Worm (Caenorhabditis elegans) whole organism, young adult: ENCODE measurements around the gene Y108G3AL.2.

Experiments used
- C06A6.2 ChIP-seq: fragments of 200-800 bp; sonication (Bioruptor generic); conservative IDR thresholded peaks from 2 replicates; pipeline ENCODE4 v1.3.6; 2022; ENCODE audit warnings: missing genetic modification characterization, missing compliant biosample characterization
- D2030.7 ChIP-seq: fragments of 200-800 bp; sonication (Bioruptor generic); IDR thresholded peaks from 2 replicates; pipeline ENCODE4 v1.3.6; 2022; ENCODE audit warnings: missing genetic modification reagents, missing genetic modification characterization, missing compliant biosample characterization
- F22D6.2 ChIP-seq: sonication (generic microtip); optimal IDR thresholded peaks from 2 replicates; lab custom pipeline; 2016; ENCODE audit warnings: mild to moderate bottlenecking, missing genetic modification characterization, missing compliant biosample characterization
- F37B4.10 ChIP-seq: fragments of 200-800 bp; sonication (Bioruptor generic); IDR thresholded peaks from 2 replicates; pipeline ENCODE4 v1.3.6; 2022; ENCODE audit warnings: missing genetic modification characterization, missing compliant biosample characterization
- F39B2.1 ChIP-seq: fragments of 200-800 bp; sonication (Bioruptor generic); IDR thresholded peaks from 2 replicates; pipeline ENCODE4 v1.3.6; 2022; ENCODE audit warnings: missing genetic modification reagents, missing genetic modification characterization, missing compliant biosample characterization
- F52B5.7 ChIP-seq: sonication (generic microtip); optimal IDR thresholded peaks from 2 replicates; lab custom pipeline; 2016; ENCODE audit warnings: mild to moderate bottlenecking, missing genetic modification characterization, missing compliant biosample characterization
- F55B11.4 ChIP-seq: sonication (generic microtip); optimal IDR thresholded peaks from 2 replicates; lab custom pipeline; 2016; ENCODE audit warnings: missing compliant biosample characterization, missing genetic modification characterization, borderline replicate concordance; ENCODE audit not compliant: insufficient read depth
- K11D2.4 ChIP-seq: fragments of 200-800 bp; sonication (Bioruptor generic); IDR thresholded peaks from 2 replicates; pipeline ENCODE4 v1.3.6; 2022; ENCODE audit warnings: missing genetic modification reagents, missing genetic modification characterization, missing compliant biosample characterization
- T26A5.8 ChIP-seq: sonication (generic microtip); optimal IDR thresholded peaks from 2 replicates; lab custom pipeline; 2016; ENCODE audit warnings: missing genetic modification characterization, missing compliant biosample characterization
- Y56A3A.18 ChIP-seq: fragments of 200-800 bp; sonication (Bioruptor generic); IDR thresholded peaks from 2 replicates; pipeline ENCODE4 v1.3.6; 2022; ENCODE audit warnings: missing genetic modification reagents, missing genetic modification characterization, missing compliant biosample characterization
- Y95B8A.8 ChIP-seq: fragments of 200-800 bp; sonication (Bioruptor generic); IDR thresholded peaks from 2 replicates; pipeline ENCODE4 v1.3.6; 2022; ENCODE audit warnings: missing genetic modification reagents, missing genetic modification characterization, missing compliant biosample characterization
- akir-1 ChIP-seq: fragments of 200-800 bp; sonication (Bioruptor generic); optimal IDR thresholded peaks from 2 replicates; lab custom pipeline; 2018; ENCODE audit warnings: mild to moderate bottlenecking, missing genetic modification characterization, moderate library complexity, missing compliant biosample characterization
- attf-3 ChIP-seq: fragments of 200-800 bp; sonication (Bioruptor generic); conservative IDR thresholded peaks from 2 replicates; pipeline ENCODE4 v1.3.6; 2022; ENCODE audit warnings: missing genetic modification reagents, missing genetic modification characterization, missing compliant biosample characterization
- attf-5 ChIP-seq: fragments of 200-800 bp; sonication (Bioruptor generic); optimal IDR thresholded peaks from 2 replicates; lab custom pipeline; 2018; ENCODE audit warnings: mild to moderate bottlenecking, missing genetic modification characterization, missing compliant biosample characterization
- attf-6 ChIP-seq: fragments of 200-800 bp; sonication (Bioruptor generic); IDR thresholded peaks from 2 replicates; pipeline ENCODE4 v1.3.6; 2022; ENCODE audit warnings: missing genetic modification reagents, missing genetic modification characterization, missing compliant biosample characterization
- cebp-2 ChIP-seq: fragments of 200-800 bp; sonication (Bioruptor generic); IDR thresholded peaks from 2 replicates; pipeline ENCODE4 v1.3.6; 2022; ENCODE audit warnings: missing genetic modification characterization, missing compliant biosample characterization
- ceh-79 ChIP-seq: sonication (generic microtip); optimal IDR thresholded peaks from 2 replicates; lab custom pipeline; 2017; ENCODE audit warnings: mild to moderate bottlenecking, missing genetic modification characterization, missing compliant biosample characterization
- chd-7 ChIP-seq: sonication (generic microtip); optimal IDR thresholded peaks from 2 replicates; lab custom pipeline; 2016; ENCODE audit warnings: mild to moderate bottlenecking, missing genetic modification characterization, moderate library complexity, missing compliant biosample characterization
- egrh-3 ChIP-seq: fragments of 200-800 bp; sonication (Bioruptor generic); IDR thresholded peaks from 2 replicates; pipeline ENCODE4 v1.3.6; 2022; ENCODE audit warnings: missing genetic modification reagents, missing genetic modification characterization, missing compliant biosample characterization
- hmg-1.2 ChIP-seq: fragments of 200-800 bp; sonication (Bioruptor generic); IDR thresholded peaks from 2 replicates; pipeline ENCODE4 v1.3.6; 2022; ENCODE audit warnings: missing genetic modification reagents, missing genetic modification characterization, missing compliant biosample characterization
- let-526 ChIP-seq: fragments of 200-800 bp; sonication (Bioruptor generic); IDR thresholded peaks from 2 replicates; pipeline ENCODE4 v1.3.6; 2022; ENCODE audit warnings: missing genetic modification reagents, missing genetic modification characterization, missing compliant biosample characterization
- let-607 ChIP-seq, 2 experiments: fragments of 200-800 bp in 1 of 2; sonication (Bioruptor generic) in 1 of 2; sonication (generic microtip) in 1 of 2; optimal IDR thresholded peaks; 2 replicates each; lab custom pipeline; 2016 to 2018; ENCODE audit warnings: mild to moderate bottlenecking in 2 of 2, missing compliant biosample characterization in 2 of 2, missing genetic modification characterization in 2 of 2, moderate library complexity in 2 of 2, missing genotype in 1 of 2
- lin-40 ChIP-seq: sonication (generic microtip); optimal IDR thresholded peaks from 2 replicates; lab custom pipeline; 2016; ENCODE audit warnings: missing genetic modification characterization, mild to moderate bottlenecking, missing compliant biosample characterization, missing genotype, missing genetic modification reagents
- lir-1 ChIP-seq: fragments of 200-800 bp; sonication (Bioruptor generic); conservative IDR thresholded peaks from 2 replicates; pipeline ENCODE4 v1.3.6; 2022; ENCODE audit warnings: missing genetic modification reagents, missing genetic modification characterization, missing compliant biosample characterization
- madf-3 ChIP-seq: fragments of 200-800 bp; sonication (Bioruptor generic); IDR thresholded peaks from 2 replicates; pipeline ENCODE4 v1.3.6; 2022; ENCODE audit warnings: missing genetic modification reagents, missing genetic modification characterization, missing compliant biosample characterization
- madf-8 ChIP-seq: fragments of 200-800 bp; sonication (Bioruptor generic); conservative IDR thresholded peaks from 2 replicates; pipeline ENCODE4 v1.3.6; 2022; ENCODE audit warnings: missing genetic modification reagents, missing genetic modification characterization, missing compliant biosample characterization
- mcd-1 ChIP-seq: fragments of 200-800 bp; sonication (Bioruptor generic); IDR thresholded peaks from 2 replicates; pipeline ENCODE4 v1.3.6; 2022; ENCODE audit warnings: missing genetic modification reagents, missing genetic modification characterization, missing compliant biosample characterization
- mes-4 ChIP-seq: sonication (generic microtip); optimal IDR thresholded peaks from 2 replicates; lab custom pipeline; 2016; ENCODE audit warnings: missing genotype, missing genetic modification characterization, missing compliant biosample characterization
- nfya-2 ChIP-seq: fragments of 200-800 bp; sonication (Bioruptor generic); IDR thresholded peaks from 2 replicates; pipeline ENCODE4 v1.3.6; 2022; ENCODE audit warnings: missing genetic modification reagents, missing genetic modification characterization, missing compliant biosample characterization
- nfyb-1 ChIP-seq: fragments of 200-800 bp; sonication (Bioruptor generic); IDR thresholded peaks from 2 replicates; pipeline ENCODE4 v1.3.6; 2022; ENCODE audit warnings: missing genetic modification reagents, missing genetic modification characterization, missing compliant biosample characterization
- nhr-80 ChIP-seq: sonication (generic microtip); optimal IDR thresholded peaks from 2 replicates; lab custom pipeline; 2016; ENCODE audit warnings: missing genetic modification characterization, missing compliant biosample characterization
- sdz-38 ChIP-seq: sonication (generic microtip); optimal IDR thresholded peaks from 2 replicates; lab custom pipeline; 2016; ENCODE audit warnings: missing genotype, missing genetic modification characterization, missing compliant biosample characterization
- snpc-1.1 ChIP-seq: sonication (generic microtip); optimal IDR thresholded peaks from 2 replicates; lab custom pipeline; 2017; ENCODE audit warnings: missing genetic modification characterization, mild to moderate bottlenecking, missing compliant biosample characterization, antibody characterized with exemption, moderate library complexity, missing genotype, missing genetic modification reagents; ENCODE audit not compliant: insufficient read depth
- tlf-1 ChIP-seq: fragments of 200-800 bp; sonication (Bioruptor generic); optimal IDR thresholded peaks from 2 replicates; lab custom pipeline; 2018; ENCODE audit warnings: mild to moderate bottlenecking, missing genetic modification characterization, missing compliant biosample characterization
- zfh-2 ChIP-seq: fragments of 200-800 bp; sonication (Bioruptor generic); conservative IDR thresholded peaks from 2 replicates; pipeline ENCODE4 v1.3.6; 2022; ENCODE audit warnings: missing genetic modification reagents, missing genetic modification characterization, missing compliant biosample characterization
- zim-3 ChIP-seq: sonication (generic microtip); optimal IDR thresholded peaks from 2 replicates; lab custom pipeline; 2017; ENCODE audit warnings: mild to moderate bottlenecking, missing genetic modification characterization, moderate library complexity, missing compliant biosample characterization
- ztf-25 ChIP-seq: fragments of 200-800 bp; sonication (Bioruptor generic); IDR thresholded peaks from 2 replicates; pipeline ENCODE4 v1.3.6; 2022; ENCODE audit warnings: missing genetic modification reagents, missing genetic modification characterization, missing compliant biosample characterization
- ztf-26 ChIP-seq: sonication (generic microtip); optimal IDR thresholded peaks from 2 replicates; lab custom pipeline; 2017; ENCODE audit warnings: missing genetic modification characterization, missing compliant biosample characterization
- ztf-28 ChIP-seq: fragments of 200-800 bp; sonication (Bioruptor generic); IDR thresholded peaks from 2 replicates; pipeline ENCODE4 v1.3.6; 2022; ENCODE audit warnings: missing genetic modification reagents, missing genetic modification characterization, missing compliant biosample characterization

Gene Y108G3AL.2

ce11 chrV:166687-167086 lies at the start of gene Y108G3AL.2:
TSS of gene Y108G3AL.2 (plus strand) at chrV:166987.
- TF ChIP-seq hmg-1.2 (GFP tag; lab: Robert Waterston, UW): no peak
- no peak for TF ChIP-seq let-526
- TF ChIP-seq ztf-28: no peak
- TF ChIP-seq C06A6.2 (GFP tag; lab: Robert Waterston, UW): no peak
- TF ChIP-seq K11D2.4: no peak
- TF ChIP-seq sdz-38 (tag; lab: Kevin White, UChicago): no peak
- TF ChIP-seq D2030.7 (GFP tag; lab: Robert Waterston, UW): no peak
- TF ChIP-seq F39B2.1 (GFP tag; lab: Robert Waterston, UW): no peak
- no peak for TF ChIP-seq Y56A3A.18 (GFP tag; lab: Robert Waterston, UW)
- no peak for TF ChIP-seq mes-4
- no peak for TF ChIP-seq madf-8 (GFP tag; lab: Robert Waterston, UW)
- TF ChIP-seq snpc-1.1 (tag; lab: Kevin White, UChicago): no peak
- no peak for TF ChIP-seq egrh-3 (GFP tag; lab: Robert Waterston, UW)
- TF ChIP-seq attf-6 (GFP tag; lab: Robert Waterston, UW): no peak
- no peak for TF ChIP-seq nfyb-1 (GFP tag; lab: Robert Waterston, UW)
- TF ChIP-seq nfya-2 (GFP tag; lab: Robert Waterston, UW): no peak

- TF ChIP-seq zfh-2: peak; percentile 90
- TF ChIP-seq chd-7 (tag; lab: Kevin White, UChicago): peak; percentile 32
- 0 out of 2 replicates have a peak, but pooled peaks have one; percentile 15 for TF ChIP-seq ztf-25 (GFP tag; lab: Robert Waterston, UW)
- no peak for TF ChIP-seq F22D6.2 (tag; lab: Kevin White, UChicago)
- peak; percentile 28 for TF ChIP-seq zim-3
- peak; percentile 34; the same call in 1 of the 2 replicates for TF ChIP-seq ztf-28
- no peak for TF ChIP-seq F55B11.4 (tag; lab: Kevin White, UChicago)
- peak; percentile 31 for TF ChIP-seq F52B5.7
- 0 out of 2 replicates have a peak, but pooled peaks have one; percentile 25 for TF ChIP-seq madf-3 (GFP tag; lab: Robert Waterston, UW)
- peak; percentile 85; the same call in 1 of the 2 replicates for TF ChIP-seq cebp-2 (GFP tag; lab: Robert Waterston, UW)
- TF ChIP-seq mcd-1 (GFP tag; lab: Robert Waterston, UW): peak; percentile 22; the same call in 1 of the 2 replicates
- TF ChIP-seq snpc-1.1 (tag; lab: Kevin White, UChicago): no peak
- TF ChIP-seq T26A5.8: no peak
- peak; percentile 84 for TF ChIP-seq egrh-3 (GFP tag; lab: Robert Waterston, UW)
- TF ChIP-seq, all 124 proteins: peak for 10
These were observed 49.5 kb upstream of the Y108G3AL.2 start for ce11 chrV:117312-117711.

- 0 out of 2 replicates have a peak, but pooled peaks have one; percentile 52 for TF ChIP-seq cebp-2 (GFP tag; lab: Robert Waterston, UW)
- TF ChIP-seq egrh-3 (GFP tag; lab: Robert Waterston, UW): peak; percentile 25; the same call in 1 of the 2 replicates
- TF ChIP-seq F22D6.2 (tag; lab: Kevin White, UChicago): no peak
- TF ChIP-seq zfh-2: peak; percentile 86
These were observed 44.5 kb upstream of the Y108G3AL.2 start for ce11 chrV:122249-122648.

ce11 chrV:122750-123149 lies 44.0 kb upstream of the Y108G3AL.2 start, which contains the start of gene cgp-1:
TSS of gene cgp-1 (minus strand) at chrV:122789.
- TF ChIP-seq attf-3 (GFP tag; lab: Robert Waterston, UW) (no peak), hmg-1.2 (GFP tag; lab: Robert Waterston, UW) (peak; percentile 9; the same call in 1 of the 2 replicates), let-607 (tag; optimal IDR thresholded peaks at IDR 0.05; lab: Kevin White, UChicago) (peak in 1 of 2 experiments; percentile 11), F37B4.10 (GFP tag; lab: Robert Waterston, UW) (no peak)

- no peak for TF ChIP-seq K11D2.4
- no peak for TF ChIP-seq lir-1
- TF ChIP-seq tlf-1 (GFP tag; lab: Kevin White, UChicago): no peak
- peak; percentile 97 to 99 for TF ChIP-seq let-607 (tag; optimal IDR thresholded peaks at IDR 0.05; lab: Kevin White, UChicago)
- TF ChIP-seq attf-5 (GFP tag; lab: Kevin White, UChicago): peak; percentile 57
- 0 out of 2 replicates have a peak, but pooled peaks have one; percentile 51 for TF ChIP-seq madf-3 (GFP tag; lab: Robert Waterston, UW)
- TF ChIP-seq lin-40: no peak
- no peak for TF ChIP-seq zim-3
- TF ChIP-seq ceh-79: peak; percentile 30
- no peak for TF ChIP-seq akir-1 (GFP tag; lab: Kevin White, UChicago)
- TF ChIP-seq nhr-80: peak; percentile 27
- no peak for TF ChIP-seq Y95B8A.8
- TF ChIP-seq nfya-2 (GFP tag; lab: Robert Waterston, UW): no peak
- TF ChIP-seq ztf-26: peak; percentile 2
These were observed 43.3 kb upstream of the Y108G3AL.2 start for ce11 chrV:123513-123912.
